Fruit fly (Drosophila melanogaster) whole organism: Measurements from ENCODE around the gene dan.

ENCODE experiments used
- CG8478 ChIP-seq: fragments of >200 bp; optimal IDR thresholded peaks from 2 replicates; lab custom pipeline; 2018; ENCODE audit warnings: inconsistent platforms
- Dll ChIP-seq: fragments of >200 bp; optimal IDR thresholded peaks from 2 replicates; lab custom pipeline; 2017
- EcR ChIP-seq, 2 experiments: fragments of >200 bp; optimal IDR thresholded peaks; 2 replicates each; lab custom pipeline; 2017; ENCODE audit warnings: missing biosample characterization in 2 of 2, missing genetic modification characterization in 2 of 2, missing genetic modification reagents in 2 of 2
- pan ChIP-seq: fragments of >200 bp; optimal IDR thresholded peaks from 2 replicates; lab custom pipeline; 2017
- psq ChIP-seq: fragments of >200 bp; optimal IDR thresholded peaks from 2 replicates; lab custom pipeline; 2017
- usp ChIP-seq: fragments of >200 bp; optimal IDR thresholded peaks from 2 replicates; lab custom pipeline; 2017; ENCODE audit warnings: missing biosample characterization, missing genetic modification characterization, mixed read lengths

Gene dan

dm6 chr3R:25238771-25239700, 54.9 kb downstream of the dan start:
- TF ChIP-seq psq (lab: Kevin White, UChicago) (no peak), EcR (GFP tag; optimal IDR thresholded peaks at IDR 0.05; lab: Kevin White, UChicago) (no peak), usp (GFP tag; lab: Kevin White, UChicago) (no peak), pan (lab: Kevin White, UChicago) (no peak), CG8478 (lab: Kevin White, UChicago) (no peak), Dll (lab: Kevin White, UChicago) (no peak)

- TF ChIP-seq psq (lab: Kevin White, UChicago) (no peak), usp (GFP tag; lab: Kevin White, UChicago) (no peak), EcR (GFP tag; optimal IDR thresholded peaks at IDR 0.05; lab: Kevin White, UChicago) (no peak), CG8478 (lab: Kevin White, UChicago) (no peak), pan (lab: Kevin White, UChicago) (no peak), Dll (lab: Kevin White, UChicago) (no peak)
Observed at dm6 chr3R:25239880-25240279, 55.7 kb downstream of the dan start, which contains the start of gene to. Gene to (plus strand): TSS chr3R:25240180.

dm6 chr3R:25241507-25242070, 57.4 kb downstream of the dan start, which contains the start of gene CG11854:
Gene CG11854 (plus strand): TSS chr3R:25242020.
- no peak for TF ChIP-seq EcR (GFP tag; optimal IDR thresholded peaks at IDR 0.05; lab: Kevin White, UChicago)
- no peak for TF ChIP-seq psq (lab: Kevin White, UChicago)
- no peak for TF ChIP-seq Dll (lab: Kevin White, UChicago)
- no peak for TF ChIP-seq pan (lab: Kevin White, UChicago)
- TF ChIP-seq usp (GFP tag; lab: Kevin White, UChicago) = no peak
- no peak for TF ChIP-seq CG8478 (lab: Kevin White, UChicago)
